Worm (Caenorhabditis elegans) whole organism, dauer: ENCODE measurements around the gene F53H1.4.
"Not testable (repeated sequence)": the region's sequence is repeated elsewhere in the genome, so short reads cannot be mapped to it uniquely, and the experiment has no call there.

ENCODE experiments used
- unc-62 ChIP-seq: sonication (generic microtip); optimal IDR thresholded peaks from 2 replicates; lab custom pipeline; 2017; ENCODE audit warnings: missing biosample characterization, missing genetic modification reagents, missing genetic modification characterization

F53H1.4 gene

DNA sequence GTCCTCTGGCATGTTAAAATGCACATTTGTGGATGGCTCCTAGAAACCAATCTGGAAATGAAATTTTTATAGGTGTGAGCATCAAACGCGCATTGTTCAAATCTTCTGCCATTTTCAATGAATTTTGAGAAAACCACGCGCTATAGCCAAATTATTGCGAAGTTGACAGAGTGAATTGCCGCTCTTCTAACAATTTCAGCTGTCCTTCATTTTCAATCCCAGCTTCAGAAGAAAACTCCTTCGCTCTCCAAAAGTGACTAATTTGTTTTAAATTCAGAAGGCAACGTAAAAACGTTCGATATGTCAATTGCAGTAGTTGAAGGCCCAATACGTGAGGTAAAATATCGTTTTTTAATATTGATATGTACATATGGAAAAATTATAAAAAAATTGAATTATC is 33.4 kb downstream of the F53H1.4 start, which contains the start of gene F58F6.5:
Gene F58F6.5, plus strand, starts transcription at position 301 of the 400 bp plus-strand sequence.
- not testable (repeated sequence) for TF ChIP-seq unc-62 (GFP tag; lab: Kevin White, UChicago)

DNA sequence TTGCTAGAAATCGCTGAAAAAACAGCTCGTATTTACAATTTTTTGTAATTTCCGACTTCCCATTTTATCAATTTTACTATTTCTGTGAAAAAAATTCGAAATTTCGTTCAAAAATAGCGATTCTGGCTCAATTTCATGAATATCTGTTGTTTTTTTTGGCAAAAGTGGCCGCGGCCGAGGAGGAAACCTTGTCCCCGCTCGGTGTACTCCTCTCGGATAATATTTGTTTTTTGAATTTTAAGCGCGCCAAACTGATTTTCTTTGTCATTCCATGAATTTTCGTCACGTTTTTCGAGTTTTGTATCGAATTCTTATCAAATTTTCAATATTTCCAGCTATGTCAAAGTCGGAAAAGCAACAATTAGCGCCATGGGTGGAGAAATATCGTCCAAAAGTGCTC is 37.0 kb downstream of the F53H1.4 start, which contains the start of gene rfc-2:
Gene rfc-2, plus strand, starts transcription at position 334 of the 400 bp plus-strand sequence.
- no peak for TF ChIP-seq unc-62 (GFP tag; lab: Kevin White, UChicago)

DNA sequence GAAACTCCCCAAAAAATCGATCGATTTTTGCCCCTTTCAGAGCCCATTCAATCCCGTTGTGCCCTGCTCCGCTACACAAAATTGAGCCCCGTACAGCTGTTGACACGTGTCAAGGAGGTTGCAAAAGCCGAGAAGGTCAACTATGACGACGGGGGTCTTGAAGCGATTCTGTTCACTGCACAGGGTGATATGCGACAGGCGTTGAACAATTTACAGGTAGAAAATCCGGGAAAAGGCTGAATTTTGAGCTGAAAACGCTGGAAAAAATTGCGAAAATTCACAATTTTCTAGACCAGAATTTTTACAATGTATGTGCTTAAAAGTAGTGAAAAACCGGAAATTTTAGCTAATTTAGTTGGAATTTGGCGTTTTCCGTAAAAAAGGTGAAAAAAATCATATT is 39.4 kb downstream of the F53H1.4 start:
- TF ChIP-seq unc-62 (GFP tag; lab: Kevin White, UChicago), result no peak

DNA sequence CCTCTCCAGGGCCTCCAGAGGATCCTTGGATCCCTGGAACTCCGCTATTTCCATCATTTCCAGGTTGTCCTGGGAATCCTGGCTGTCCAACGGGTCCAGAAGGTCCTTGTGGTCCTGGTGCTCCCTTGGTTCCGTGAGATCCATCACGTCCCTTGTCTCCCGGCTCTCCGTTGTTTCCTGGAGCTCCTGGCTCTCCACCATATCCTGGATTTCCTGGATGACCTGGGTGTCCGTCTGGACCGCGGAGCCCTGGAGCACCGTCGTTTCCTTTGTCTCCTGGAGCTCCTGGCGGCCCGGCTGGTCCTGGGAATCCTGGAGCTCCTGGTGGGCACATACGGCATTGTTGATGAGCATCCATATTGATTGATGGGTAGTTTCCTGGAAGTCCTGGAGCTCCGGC is 43.8 kb downstream of the F53H1.4 start:
- no peak for TF ChIP-seq unc-62 (GFP tag; lab: Kevin White, UChicago)

DNA sequence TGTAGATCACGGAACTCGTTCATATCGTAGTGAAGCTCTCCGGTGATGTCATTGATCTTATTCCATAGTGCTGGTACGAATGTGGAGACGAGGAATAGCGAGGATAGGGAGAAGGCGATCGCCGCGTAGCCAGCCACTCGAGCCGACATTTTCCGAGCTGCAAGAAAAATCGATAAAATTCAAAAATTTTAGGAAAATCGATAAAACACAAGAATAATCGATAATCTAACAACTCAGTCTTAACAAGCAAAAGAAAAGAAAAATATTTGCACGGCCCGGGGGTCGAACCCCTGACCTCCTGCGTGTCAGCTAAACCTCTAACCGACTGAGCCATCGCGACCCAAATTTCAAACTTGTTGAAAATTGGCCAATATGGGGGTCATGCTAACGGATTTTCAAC is 45.2 kb downstream of the F53H1.4 start, which contains the start of gene col-104:
Gene col-104, minus strand, starts transcription at position 159 of the 400 bp plus-strand sequence.
- TF ChIP-seq unc-62 (GFP tag; lab: Kevin White, UChicago), result no peak

DNA sequence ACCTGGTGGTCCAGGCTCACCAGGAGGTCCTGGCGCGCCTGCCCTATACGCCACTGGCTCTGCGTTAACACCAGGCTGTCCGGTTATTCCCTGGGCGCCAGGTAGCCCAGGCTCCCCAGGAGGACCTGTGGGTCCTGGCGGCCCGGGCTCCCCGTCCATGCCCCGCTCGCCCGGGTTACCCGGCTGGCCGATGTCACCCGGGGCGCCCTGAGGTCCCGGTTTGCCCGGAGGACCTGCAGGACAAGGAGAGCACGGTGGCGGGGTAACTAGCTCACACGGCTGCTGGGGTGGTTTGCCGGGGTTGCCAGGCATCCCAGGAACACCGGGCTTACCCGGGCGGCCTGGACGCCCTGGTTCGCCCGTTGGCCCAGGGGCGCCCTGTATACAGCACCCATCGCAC is 48.1 kb downstream of the F53H1.4 start:
- no peak for TF ChIP-seq unc-62 (GFP tag; lab: Kevin White, UChicago)

DNA sequence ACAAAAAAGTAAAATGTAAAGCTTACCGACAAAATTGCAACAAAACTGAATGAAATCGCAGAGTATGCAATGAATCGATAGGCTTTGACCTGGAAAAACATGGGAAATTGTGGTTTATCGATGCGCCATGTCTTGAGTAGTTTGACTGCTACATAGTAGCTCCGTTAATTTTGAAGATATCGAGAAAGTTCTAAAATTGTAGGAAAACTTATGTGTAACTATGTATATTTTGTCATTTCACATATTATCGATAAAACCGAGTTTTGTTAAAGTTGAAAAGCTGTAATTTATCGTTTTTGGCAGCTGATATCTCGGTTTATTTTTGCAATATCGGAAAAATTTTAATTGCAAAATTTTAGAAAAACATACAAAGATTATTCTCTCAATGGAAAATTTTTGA is 49.2 kb downstream of the F53H1.4 start, which contains the start of gene col-105:
Gene col-105, minus strand, starts transcription at position 101 of the 400 bp plus-strand sequence.
- TF ChIP-seq unc-62 (GFP tag; lab: Kevin White, UChicago), result no peak

DNA sequence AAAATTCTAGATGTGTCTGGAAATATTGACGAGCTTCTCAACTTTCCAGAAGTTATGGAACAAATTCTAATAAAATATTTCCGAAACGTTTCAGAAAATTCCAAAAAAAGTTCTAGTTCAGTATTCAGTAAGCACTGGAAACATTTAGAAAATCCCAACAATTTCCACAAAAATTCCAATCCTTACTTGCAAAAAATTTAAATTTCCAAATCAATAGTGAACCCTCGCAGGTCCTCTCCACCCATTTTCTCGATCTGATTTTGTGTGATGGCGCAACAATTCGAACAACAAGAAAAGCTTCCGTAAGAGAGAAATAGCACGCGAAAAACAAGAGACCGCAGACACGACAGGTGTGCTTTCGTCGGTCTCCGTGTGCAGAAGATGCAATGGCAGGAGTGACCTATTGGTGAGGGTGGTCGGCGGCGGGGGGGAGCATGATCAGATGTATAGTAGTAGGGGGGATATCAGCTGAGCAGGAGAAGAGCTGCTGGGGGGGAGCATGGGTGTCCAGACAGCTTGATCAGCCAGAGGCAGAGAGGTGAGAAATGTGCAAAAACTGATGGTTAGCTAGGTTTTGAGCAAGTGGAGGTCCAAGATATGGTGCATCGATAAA is 51.8 kb downstream of the F53H1.4 start:
- no peak for TF ChIP-seq unc-62 (GFP tag; lab: Kevin White, UChicago)

DNA sequence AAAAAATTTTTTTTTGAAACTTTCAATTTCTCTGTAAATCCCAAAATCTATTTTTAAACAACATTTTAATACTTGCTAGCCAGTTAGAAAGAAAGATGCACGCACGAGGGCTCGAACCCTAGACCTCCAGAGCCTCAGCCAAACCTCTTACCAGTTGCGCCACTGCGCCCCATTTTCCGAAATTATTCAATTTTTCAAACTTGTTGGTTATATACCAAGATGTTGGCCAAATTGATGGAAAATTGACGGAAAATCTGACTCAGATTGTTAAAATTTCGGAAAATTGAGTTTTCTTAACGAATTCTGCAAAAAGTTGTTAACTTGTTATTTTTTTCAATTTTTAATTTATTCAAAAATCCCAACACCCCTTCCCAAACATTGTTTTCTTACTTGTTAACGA is 55.8 kb downstream of the F53H1.4 start:
- no peak for TF ChIP-seq unc-62 (GFP tag; lab: Kevin White, UChicago)

DNA sequence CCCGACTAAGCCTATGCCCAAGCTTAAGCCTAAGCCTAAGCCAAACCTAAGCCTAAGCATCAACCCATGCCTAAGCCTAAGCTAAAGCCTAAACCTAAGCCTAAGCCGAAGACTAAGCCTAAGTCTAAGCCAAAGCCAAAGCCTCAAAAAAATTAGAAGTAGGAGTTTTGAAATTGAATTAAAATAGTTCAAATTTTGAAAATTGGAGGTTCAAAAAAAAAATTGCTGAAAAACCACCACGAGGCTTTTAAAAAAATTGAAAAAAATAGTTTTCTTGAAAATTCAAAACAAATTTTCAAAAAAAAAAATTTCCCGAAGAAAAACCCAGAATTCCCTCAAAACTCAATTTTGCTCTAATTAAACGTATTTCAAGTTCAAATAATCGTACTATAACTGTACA is 57.1 kb downstream of the F53H1.4 start:
- no peak for TF ChIP-seq unc-62 (GFP tag; lab: Kevin White, UChicago)

DNA sequence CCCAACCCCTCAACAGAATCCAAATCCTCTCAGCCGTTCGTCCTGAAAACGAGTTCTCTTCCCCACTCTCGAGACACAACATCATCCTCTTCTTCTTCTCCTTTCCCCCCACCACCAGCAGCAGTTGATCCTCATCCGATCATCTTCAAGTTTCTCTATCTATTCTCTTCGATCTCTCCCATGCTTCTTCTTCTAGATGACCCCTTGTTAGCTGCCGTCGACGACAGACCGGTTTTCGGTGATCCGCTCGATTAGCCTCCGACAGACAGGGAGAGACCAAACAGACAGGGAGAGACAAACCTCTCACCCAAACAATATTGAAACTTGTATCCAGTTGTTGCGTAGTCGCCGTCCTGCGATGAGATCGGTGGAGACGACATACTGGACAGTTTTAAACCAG is 61.3 kb downstream of the F53H1.4 start:
- no peak for TF ChIP-seq unc-62 (GFP tag; lab: Kevin White, UChicago)

DNA sequence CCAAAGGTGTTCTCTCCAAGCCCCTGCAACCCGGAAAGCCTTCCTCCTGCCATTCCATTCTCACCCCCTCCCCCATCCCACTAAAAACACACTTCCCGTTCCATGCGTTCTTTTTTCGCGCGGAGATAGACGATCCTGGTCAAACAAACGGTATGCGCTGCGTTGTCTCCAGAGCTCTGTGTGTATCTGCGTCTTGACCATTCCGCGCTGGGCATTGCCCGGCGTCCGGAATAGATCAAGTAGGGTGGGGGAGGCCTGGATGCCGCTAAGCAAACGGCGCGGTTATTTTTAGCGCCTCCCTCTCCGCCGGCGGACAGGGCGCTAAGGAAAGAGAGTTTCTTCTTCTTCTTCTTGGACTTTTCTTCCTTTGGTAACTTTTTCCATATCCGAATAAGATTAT is 65.3 kb downstream of the F53H1.4 start:
- TF ChIP-seq unc-62 (GFP tag; lab: Kevin White, UChicago), result no peak

DNA sequence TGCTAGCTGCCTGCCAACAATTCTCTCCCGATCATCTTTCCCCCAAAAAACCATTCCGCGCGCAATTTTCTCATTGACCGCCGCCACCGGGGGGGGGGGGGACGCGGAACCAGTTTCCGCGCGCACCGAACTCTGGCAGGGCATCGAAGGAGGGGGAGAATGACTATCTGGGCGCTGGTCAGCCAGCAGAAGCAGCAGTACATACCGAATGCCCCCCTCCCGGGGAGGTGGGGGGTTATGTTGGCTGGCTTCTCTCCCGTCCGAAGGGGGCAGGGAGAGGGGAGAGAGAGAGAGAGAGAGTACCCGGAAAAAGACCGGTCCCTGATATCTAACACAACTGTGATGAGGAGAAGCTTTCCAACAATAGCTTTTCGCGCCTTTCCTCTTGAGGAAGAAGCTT is 67.7 kb downstream of the F53H1.4 start:
- TF ChIP-seq unc-62 (GFP tag; lab: Kevin White, UChicago), result no peak
